Fruit fly (Drosophila melanogaster) Kc167 (cell line): ENCODE measurements around the gene CG43072.

Experiments used
- Myc ChIP-seq: fragments of >200 bp; optimal IDR thresholded peaks from 2 replicates; lab custom pipeline; 2017; ENCODE audit warnings: missing external identifiers
- Sin3A ChIP-seq: fragments of >200 bp; optimal IDR thresholded peaks from 2 replicates; lab custom pipeline; 2018; ENCODE audit warnings: missing external identifiers
- h ChIP-seq: fragments of >200 bp; optimal IDR thresholded peaks from 3 replicates; lab custom pipeline; 2018; ENCODE audit warnings: missing external identifiers
- insv ChIP-seq: fragments of >200 bp; optimal IDR thresholded peaks from 3 replicates; lab custom pipeline; 2018; ENCODE audit warnings: missing external identifiers
- psq ChIP-seq: fragments of >200 bp; optimal IDR thresholded peaks from 2 replicates; lab custom pipeline; 2017; ENCODE audit warnings: missing external identifiers
- ttk ChIP-seq: sonication (Bioruptor generic); optimal IDR thresholded peaks from 2 replicates; lab custom pipeline; 2017; ENCODE audit warnings: missing external identifiers

Gene CG43072

dm6 chr3L:21034281-21035221 is 31.1 kb upstream of the CG43072 start, which contains the start of gene siz:
Gene siz (plus strand): TSS chr3L:21034535.
- TF ChIP-seq h (no peak), psq (no peak), insv (no peak), ttk (lab: Kevin White, UChicago) (no peak), Myc (no peak), Sin3A (no peak)

dm6 chr3L:21035231-21035630 is 30.4 kb upstream of the CG43072 start:
- TF ChIP-seq h (no peak), ttk (lab: Kevin White, UChicago) (no peak), psq (no peak), Sin3A (no peak), Myc (no peak), insv (no peak)

- TF ChIP-seq ttk (lab: Kevin White, UChicago) (no peak), h (no peak), insv (no peak), Sin3A (no peak), psq (no peak), Myc (no peak)
Measured at dm6 chr3L:21036257-21036957, 29.2 kb upstream of the CG43072 start.

dm6 chr3L:21037404-21037803 is 28.2 kb upstream of the CG43072 start:
- TF ChIP-seq Sin3A (no peak), ttk (lab: Kevin White, UChicago) (no peak), Myc (no peak), insv (no peak), h (no peak), psq (no peak)

- no peak for TF ChIP-seq psq
- TF ChIP-seq h: no peak
- TF ChIP-seq Sin3A: no peak
- TF ChIP-seq ttk (lab: Kevin White, UChicago): no peak
Measured at dm6 chr3L:21040831-21041230, 24.8 kb upstream of the CG43072 start.

dm6 chr3L:21041952-21042933 is 23.4 kb upstream of the CG43072 start:
- no peak for TF ChIP-seq insv
- no peak for TF ChIP-seq psq
- no peak for TF ChIP-seq Sin3A
- TF ChIP-seq ttk (lab: Kevin White, UChicago): no peak
- TF ChIP-seq h: no peak
- no peak for TF ChIP-seq Myc

- TF ChIP-seq Myc: no peak
- no peak for TF ChIP-seq h
- TF ChIP-seq Sin3A: no peak
- TF ChIP-seq insv: no peak
- TF ChIP-seq psq: no peak
- no peak for TF ChIP-seq ttk (lab: Kevin White, UChicago)
Measured at dm6 chr3L:21043435-21043834, 22.2 kb upstream of the CG43072 start.

- TF ChIP-seq h: no peak
- no peak for TF ChIP-seq psq
- TF ChIP-seq Myc: no peak
- TF ChIP-seq Sin3A: no peak
- TF ChIP-seq ttk (lab: Kevin White, UChicago): no peak
- TF ChIP-seq insv: no peak
Measured at dm6 chr3L:21043894-21044682, 21.6 kb upstream of the CG43072 start.

- TF ChIP-seq insv (no peak), Sin3A (no peak), Myc (no peak), psq (no peak), ttk (lab: Kevin White, UChicago) (no peak), h (no peak)
Measured at dm6 chr3L:21044721-21045120, 20.9 kb upstream of the CG43072 start.

- TF ChIP-seq ttk (lab: Kevin White, UChicago) (no peak), psq (no peak), insv (no peak), h (no peak), Myc (no peak), Sin3A (no peak)
Measured at dm6 chr3L:21046107-21046708, 19.4 kb upstream of the CG43072 start.

dm6 chr3L:21047037-21047436 is 18.6 kb upstream of the CG43072 start:
- TF ChIP-seq ttk (lab: Kevin White, UChicago) (no peak), Myc (no peak), psq (no peak), h (no peak), Sin3A (no peak), insv (no peak)
